Worm (Caenorhabditis elegans): ENCODE data around the gene alh-3.

DNA sequence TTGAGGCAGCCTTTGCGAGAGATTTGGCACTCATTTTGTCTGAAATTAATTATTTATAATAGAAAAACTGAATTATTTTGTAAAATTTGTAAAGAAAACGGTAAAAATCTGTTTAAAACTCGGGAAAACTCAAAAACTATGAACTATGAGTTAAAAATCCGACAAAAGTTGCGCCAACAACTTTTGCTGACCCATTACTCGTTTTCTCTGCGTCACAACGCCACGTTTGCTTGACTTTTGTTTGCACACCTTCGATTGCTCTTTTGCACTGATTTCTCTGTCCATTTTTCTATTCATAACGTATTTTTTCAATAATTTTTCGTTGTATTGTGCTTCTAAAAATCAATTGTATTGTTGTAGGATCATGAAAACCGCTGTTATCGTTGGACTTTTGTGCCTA lies 13.8 kb downstream of the alh-3 start, which contains the start of gene fkb-1:
- TF ChIP-seq atf-7 (tag; optimal IDR thresholded peaks at IDR 0.05) (no peak), efl-1 (GFP tag; optimal IDR thresholded peaks at IDR 0.05) (no peak), snpc-4 (GFP tag; optimal IDR thresholded peaks at IDR 0.05) (no peak), snpc-4 (tag; optimal IDR thresholded peaks at IDR 0.05) (peak in 1 of 4 experiments; percentile 2), unc-130 (GFP tag; optimal IDR thresholded peaks at IDR 0.05) (no peak)

Data from whole organism, young adult.